Fruit fly (Drosophila melanogaster) whole organism: ENCODE data around the gene mthl2.

ENCODE experiments used
- CG8478 ChIP-seq: fragments of >200 bp; optimal IDR thresholded peaks from 2 replicates; lab custom pipeline; 2018; ENCODE audit warnings: inconsistent platforms
- Dll ChIP-seq: fragments of >200 bp; optimal IDR thresholded peaks from 2 replicates; lab custom pipeline; 2017
- EcR ChIP-seq, 2 experiments: fragments of >200 bp; optimal IDR thresholded peaks; 2 replicates each; lab custom pipeline; 2017; ENCODE audit warnings: missing biosample characterization in 2 of 2, missing genetic modification characterization in 2 of 2, missing genetic modification reagents in 2 of 2
- pan ChIP-seq: fragments of >200 bp; optimal IDR thresholded peaks from 2 replicates; lab custom pipeline; 2017
- psq ChIP-seq: fragments of >200 bp; optimal IDR thresholded peaks from 2 replicates; lab custom pipeline; 2017
- usp ChIP-seq: fragments of >200 bp; optimal IDR thresholded peaks from 2 replicates; lab custom pipeline; 2017; ENCODE audit warnings: missing biosample characterization, missing genetic modification characterization, mixed read lengths

The mthl2 gene

dm6 chr3L:5643733-5644132 lies 39.1 kb downstream of the mthl2 start:
- TF ChIP-seq Dll (lab: Kevin White, UChicago), result no peak
- TF ChIP-seq pan (lab: Kevin White, UChicago), result no peak

DNA sequence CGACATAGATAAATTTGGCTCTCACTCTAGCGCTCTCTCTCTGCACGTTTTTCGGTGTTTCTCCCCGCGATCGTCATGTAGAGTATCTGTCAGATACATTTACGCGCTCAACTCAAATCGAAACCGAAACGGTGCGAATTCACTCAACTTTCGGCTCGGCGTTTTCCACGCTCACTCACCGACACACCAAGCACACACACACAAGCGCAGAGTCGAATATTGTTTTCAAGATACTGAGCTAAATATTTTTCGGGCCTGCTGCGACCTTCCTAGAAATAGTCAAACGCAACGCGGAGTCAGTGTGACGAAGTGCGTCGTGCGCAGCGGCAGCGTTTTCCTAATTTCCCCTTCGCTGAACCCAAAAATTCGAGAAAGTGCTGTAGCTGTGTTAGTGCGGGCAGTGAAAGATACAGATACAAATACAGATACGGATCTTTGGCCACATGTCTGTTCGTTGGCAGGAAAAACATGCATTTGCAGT lies 49.9 kb downstream of the mthl2 start, which contains the start of gene lin-28:
TSS of gene lin-28 (plus strand) at position 279 of the 481 bp plus-strand sequence.
- TF ChIP-seq CG8478 (lab: Kevin White, UChicago) (no peak), EcR (GFP tag; optimal IDR thresholded peaks at IDR 0.05; lab: Kevin White, UChicago) (no peak), Dll (lab: Kevin White, UChicago) (no peak), usp (GFP tag; lab: Kevin White, UChicago) (no peak), pan (lab: Kevin White, UChicago) (no peak), psq (lab: Kevin White, UChicago) (no peak)

DNA sequence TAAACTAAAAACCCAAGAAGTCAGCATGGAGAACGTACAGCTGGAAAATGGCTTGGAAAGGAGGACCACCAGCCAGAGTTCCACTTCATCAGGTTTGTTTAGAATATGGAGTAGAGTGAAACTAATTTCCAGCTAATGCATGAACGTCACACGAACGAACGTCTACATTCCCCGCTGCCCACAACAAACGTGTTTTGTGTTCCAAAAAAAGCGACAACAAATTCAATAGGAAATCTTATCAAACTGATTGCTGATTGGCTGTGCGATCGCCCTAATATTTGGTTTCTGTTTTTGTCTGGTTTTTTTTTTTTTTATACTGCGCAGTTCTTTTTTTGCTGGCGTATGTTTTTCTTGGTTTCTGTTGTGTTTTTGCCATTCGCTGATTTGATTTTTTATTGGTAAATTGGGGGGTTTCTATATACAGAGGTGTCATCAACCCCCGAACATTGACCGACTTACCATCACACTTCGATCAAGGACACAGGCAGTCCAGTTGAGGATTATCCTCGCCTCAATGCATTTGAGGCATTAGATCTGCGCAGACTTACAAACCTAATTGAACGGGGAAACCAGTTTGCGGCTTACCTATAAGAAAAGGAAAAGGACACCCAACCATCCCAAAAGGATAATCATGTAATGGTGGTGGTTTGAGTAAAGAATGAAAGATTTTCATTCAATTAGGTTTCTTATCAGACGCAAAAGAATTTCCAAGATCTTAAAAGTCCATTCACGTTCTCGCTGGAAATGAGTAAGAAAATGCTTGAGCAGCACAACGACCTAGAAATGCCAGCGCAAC lies 50.6 kb downstream of the mthl2 start:
- no peak for TF ChIP-seq Dll (lab: Kevin White, UChicago)
- TF ChIP-seq psq (lab: Kevin White, UChicago), result no peak
- TF ChIP-seq usp (GFP tag; lab: Kevin White, UChicago), result no peak
- no peak for TF ChIP-seq pan (lab: Kevin White, UChicago)
- no peak for TF ChIP-seq CG8478 (lab: Kevin White, UChicago)
- TF ChIP-seq EcR (GFP tag; optimal IDR thresholded peaks at IDR 0.05; lab: Kevin White, UChicago), result no peak

DNA sequence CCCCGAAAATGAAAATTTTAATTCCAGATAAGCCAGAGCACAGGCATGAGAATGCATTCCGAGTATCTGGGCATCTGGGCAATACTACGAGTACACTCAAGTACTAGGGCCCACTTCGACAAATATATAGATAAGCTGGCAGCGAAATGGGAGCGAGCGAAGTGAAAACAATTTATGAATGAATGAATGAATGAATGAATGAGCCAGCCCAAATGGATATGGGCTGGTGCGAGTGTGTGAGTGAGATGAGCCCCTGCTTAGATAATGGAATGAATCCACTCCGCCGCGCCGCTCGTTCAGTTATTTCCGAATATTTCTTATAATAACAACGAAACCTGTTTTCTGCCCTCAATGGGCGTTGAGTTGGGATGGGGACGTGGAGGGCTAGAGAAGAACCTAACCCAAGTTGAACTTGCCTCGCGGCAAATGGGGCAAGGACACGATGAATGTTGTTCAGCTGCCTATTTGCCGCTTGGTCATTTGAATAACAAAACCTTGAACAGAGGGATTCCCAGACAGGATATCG lies 51.2 kb downstream of the mthl2 start:
- no peak for TF ChIP-seq CG8478 (lab: Kevin White, UChicago)
- TF ChIP-seq psq (lab: Kevin White, UChicago), result no peak
- no peak for TF ChIP-seq usp (GFP tag; lab: Kevin White, UChicago)
- TF ChIP-seq pan (lab: Kevin White, UChicago), result no peak
- TF ChIP-seq EcR (GFP tag; optimal IDR thresholded peaks at IDR 0.05; lab: Kevin White, UChicago), result no peak
- no peak for TF ChIP-seq Dll (lab: Kevin White, UChicago)
